Worm (Caenorhabditis elegans): ENCODE data around the gene srv-6.

ce11 chrX:4245124-4245523 lies 11.7 kb upstream of the srv-6 start:
- TF ChIP-seq die-1 (tag; optimal IDR thresholded peaks at IDR 0.05) (no peak), F39B2.1 (GFP tag; IDR thresholded peaks at IDR 0.05) (no peak), aptf-3 (GFP tag; IDR thresholded peaks at IDR 0.05) (no peak)
